Worm (Caenorhabditis elegans) whole organism, young adult: ENCODE results near the gene sra-2.

Experiments used
- B0336.3 ChIP-seq: fragments of 200-800 bp; sonication (Bioruptor generic); IDR thresholded peaks from 2 replicates; pipeline ENCODE4 v1.3.6; 2022; ENCODE audit warnings: missing genetic modification characterization, missing compliant biosample characterization
- F37B4.10 ChIP-seq: fragments of 200-800 bp; sonication (Bioruptor generic); IDR thresholded peaks from 2 replicates; pipeline ENCODE4 v1.3.6; 2022; ENCODE audit warnings: missing genetic modification characterization, missing compliant biosample characterization
- F55B11.4 ChIP-seq: sonication (generic microtip); optimal IDR thresholded peaks from 2 replicates; lab custom pipeline; 2016; ENCODE audit warnings: missing compliant biosample characterization, missing genetic modification characterization, borderline replicate concordance; ENCODE audit not compliant: insufficient read depth
- F57A8.1 ChIP-seq: fragments of 200-800 bp; sonication (Bioruptor generic); optimal IDR thresholded peaks from 2 replicates; lab custom pipeline; 2018; ENCODE audit warnings: mild to moderate bottlenecking, missing genetic modification characterization, moderate library complexity, missing compliant biosample characterization
- T26A5.8 ChIP-seq: sonication (generic microtip); optimal IDR thresholded peaks from 2 replicates; lab custom pipeline; 2016; ENCODE audit warnings: missing genetic modification characterization, missing compliant biosample characterization
- Y79H2A.3 ChIP-seq: fragments of 200-800 bp; sonication (Bioruptor generic); conservative IDR thresholded peaks from 2 replicates; pipeline ENCODE4 v1.3.6; 2022; ENCODE audit warnings: missing genetic modification reagents, missing genetic modification characterization, missing compliant biosample characterization
- ama-1 ChIP-seq, 3 experiments: fragments of 150-350 bp in 1 of 3; sonication (generic microtip) in 2 of 3; optimal IDR thresholded peaks; 2 replicates each; lab custom pipeline; 2014 to 2018; ENCODE audit warnings: missing biosample characterization in 2 of 3, missing genetic modification characterization in 2 of 3, missing genetic modification reagents in 2 of 3
- attf-3 ChIP-seq: fragments of 200-800 bp; sonication (Bioruptor generic); conservative IDR thresholded peaks from 2 replicates; pipeline ENCODE4 v1.3.6; 2022; ENCODE audit warnings: missing genetic modification reagents, missing genetic modification characterization, missing compliant biosample characterization
- ceh-100 ChIP-seq: fragments of 200-800 bp; sonication (Bioruptor generic); IDR thresholded peaks from 2 replicates; pipeline ENCODE4 v1.3.6; 2022; ENCODE audit warnings: missing genetic modification reagents, missing genetic modification characterization, missing compliant biosample characterization
- ceh-27 ChIP-seq: fragments of 200-800 bp; sonication (Bioruptor generic); optimal IDR thresholded peaks from 2 replicates; lab custom pipeline; 2018; ENCODE audit warnings: mild to moderate bottlenecking, missing genetic modification characterization, moderate library complexity, missing compliant biosample characterization
- ceh-58 ChIP-seq: fragments of 200-800 bp; sonication (Bioruptor generic); IDR thresholded peaks from 2 replicates; pipeline ENCODE4 v1.3.6; 2022; ENCODE audit warnings: missing genetic modification characterization, missing compliant biosample characterization
- ceh-91 ChIP-seq: fragments of 200-800 bp; sonication (Bioruptor generic); IDR thresholded peaks from 2 replicates; pipeline ENCODE4 v1.3.6; 2022; ENCODE audit warnings: missing genetic modification reagents, missing genetic modification characterization, missing compliant biosample characterization
- chd-7 ChIP-seq: sonication (generic microtip); optimal IDR thresholded peaks from 2 replicates; lab custom pipeline; 2016; ENCODE audit warnings: mild to moderate bottlenecking, missing genetic modification characterization, moderate library complexity, missing compliant biosample characterization
- die-1 ChIP-seq: sonication (generic microtip); optimal IDR thresholded peaks from 2 replicates; lab custom pipeline; 2016; ENCODE audit warnings: missing genotype, mild to moderate bottlenecking, missing genetic modification characterization, missing compliant biosample characterization
- dpl-1 ChIP-seq: fragments of 150-350 bp; optimal IDR thresholded peaks from 2 replicates; lab custom pipeline; 2014; ENCODE audit warnings: missing biosample characterization, missing genetic modification reagents, missing genetic modification characterization
- egl-18 ChIP-seq: fragments of 200-800 bp; sonication (Bioruptor generic); IDR thresholded peaks from 2 replicates; pipeline ENCODE4 v1.3.6; 2022; ENCODE audit warnings: missing genetic modification reagents, missing genetic modification characterization, missing compliant biosample characterization
- ekl-4 ChIP-seq: fragments of 200-800 bp; sonication (Bioruptor generic); IDR thresholded peaks from 2 replicates; pipeline ENCODE4 v1.3.6; 2022; ENCODE audit warnings: missing genetic modification reagents, missing genetic modification characterization, missing compliant biosample characterization
- fkh-3 ChIP-seq: sonication (generic microtip); optimal IDR thresholded peaks from 2 replicates; lab custom pipeline; 2016; ENCODE audit warnings: mild to moderate bottlenecking, missing genetic modification characterization, missing compliant biosample characterization
- gei-17 ChIP-seq: fragments of 200-800 bp; sonication (Bioruptor generic); optimal IDR thresholded peaks from 2 replicates; lab custom pipeline; 2018; ENCODE audit warnings: mild to moderate bottlenecking, missing genetic modification characterization, missing compliant biosample characterization
- hmg-1.2 ChIP-seq: fragments of 200-800 bp; sonication (Bioruptor generic); IDR thresholded peaks from 2 replicates; pipeline ENCODE4 v1.3.6; 2022; ENCODE audit warnings: missing genetic modification reagents, missing genetic modification characterization, missing compliant biosample characterization
- hmg-20 ChIP-seq: fragments of 200-800 bp; sonication (Bioruptor generic); IDR thresholded peaks from 2 replicates; pipeline ENCODE4 v1.3.6; 2022; ENCODE audit warnings: missing genetic modification reagents, missing genetic modification characterization, missing compliant biosample characterization
- hrde-1 ChIP-seq: sonication (generic microtip); optimal IDR thresholded peaks from 2 replicates; lab custom pipeline; 2016; ENCODE audit warnings: missing genetic modification characterization, mild to moderate bottlenecking, missing compliant biosample characterization, moderate library complexity, missing genotype, missing genetic modification reagents, borderline replicate concordance
- lag-1 ChIP-seq: fragments of 200-800 bp; sonication (Bioruptor generic); IDR thresholded peaks from 2 replicates; pipeline ENCODE4 v1.3.6; 2022; ENCODE audit warnings: missing genetic modification reagents, missing genetic modification characterization, missing compliant biosample characterization
- let-607 ChIP-seq, 2 experiments: fragments of 200-800 bp in 1 of 2; sonication (Bioruptor generic) in 1 of 2; sonication (generic microtip) in 1 of 2; optimal IDR thresholded peaks; 2 replicates each; lab custom pipeline; 2016 to 2018; ENCODE audit warnings: mild to moderate bottlenecking in 2 of 2, missing compliant biosample characterization in 2 of 2, missing genetic modification characterization in 2 of 2, moderate library complexity in 2 of 2, missing genotype in 1 of 2
- lin-26 ChIP-seq: fragments of 200-800 bp; sonication (Bioruptor generic); IDR thresholded peaks from 2 replicates; pipeline ENCODE4 v1.3.6; 2022; ENCODE audit warnings: missing genetic modification reagents, missing genetic modification characterization, missing compliant biosample characterization
- lin-54 ChIP-seq: fragments of 200-800 bp; sonication (Bioruptor generic); optimal IDR thresholded peaks from 2 replicates; lab custom pipeline; 2018; ENCODE audit warnings: mild to moderate bottlenecking, missing genetic modification characterization, missing compliant biosample characterization
- lsl-1 ChIP-seq: fragments of 200-800 bp; sonication (Bioruptor generic); optimal IDR thresholded peaks from 2 replicates; lab custom pipeline; 2018; ENCODE audit warnings: mild to moderate bottlenecking, missing genetic modification characterization, moderate library complexity, missing compliant biosample characterization
- madf-8 ChIP-seq: fragments of 200-800 bp; sonication (Bioruptor generic); conservative IDR thresholded peaks from 2 replicates; pipeline ENCODE4 v1.3.6; 2022; ENCODE audit warnings: missing genetic modification reagents, missing genetic modification characterization, missing compliant biosample characterization
- mcd-1 ChIP-seq: fragments of 200-800 bp; sonication (Bioruptor generic); IDR thresholded peaks from 2 replicates; pipeline ENCODE4 v1.3.6; 2022; ENCODE audit warnings: missing genetic modification reagents, missing genetic modification characterization, missing compliant biosample characterization
- nhr-90 ChIP-seq: sonication (generic microtip); optimal IDR thresholded peaks from 2 replicates; lab custom pipeline; 2016; ENCODE audit warnings: missing genotype, mild to moderate bottlenecking, missing genetic modification characterization, missing compliant biosample characterization
- rcor-1 ChIP-seq: fragments of 200-800 bp; sonication (Bioruptor generic); IDR thresholded peaks from 2 replicates; pipeline ENCODE4 v1.3.6; 2022; ENCODE audit warnings: missing genetic modification reagents, missing genetic modification characterization, missing compliant biosample characterization
- sea-2 ChIP-seq: fragments of 200-800 bp; sonication (Bioruptor generic); IDR thresholded peaks from 2 replicates; pipeline ENCODE4 v1.3.6; 2022; ENCODE audit warnings: missing genetic modification characterization, missing compliant biosample characterization
- snpc-4 ChIP-seq, 5 experiments: fragments of 150-350 bp in 1 of 5; sonication (generic microtip) in 4 of 5; optimal IDR thresholded peaks; 2 replicates each; lab custom pipeline; 2014 to 2018; ENCODE audit warnings: missing genetic modification characterization in 5 of 5, missing biosample characterization in 3 of 5, antibody characterized with exemption in 2 of 5, mild to moderate bottlenecking in 2 of 5, missing compliant biosample characterization in 2 of 5, missing genotype in 2 of 5, moderate library complexity in 2 of 5, missing genetic modification reagents in 1 of 5
- somi-1 ChIP-seq: fragments of 200-800 bp; sonication (Bioruptor generic); optimal IDR thresholded peaks from 2 replicates; lab custom pipeline; 2018; ENCODE audit warnings: mild to moderate bottlenecking, missing genetic modification characterization, missing compliant biosample characterization
- sptf-2 ChIP-seq: fragments of 200-800 bp; sonication (Bioruptor generic); optimal IDR thresholded peaks from 2 replicates; lab custom pipeline; 2018; ENCODE audit warnings: mild to moderate bottlenecking, missing genetic modification characterization, missing compliant biosample characterization
- tbp1 ChIP-seq: fragments of 200-800 bp; sonication (Bioruptor generic); optimal IDR thresholded peaks from 2 replicates; lab custom pipeline; 2018; ENCODE audit warnings: mild to moderate bottlenecking, missing genetic modification characterization, missing compliant biosample characterization
- tlf-1 ChIP-seq: fragments of 200-800 bp; sonication (Bioruptor generic); optimal IDR thresholded peaks from 2 replicates; lab custom pipeline; 2018; ENCODE audit warnings: mild to moderate bottlenecking, missing genetic modification characterization, missing compliant biosample characterization
- xnd-1 ChIP-seq: sonication (generic microtip); optimal IDR thresholded peaks from 2 replicates; lab custom pipeline; 2016; ENCODE audit warnings: missing genotype, missing genetic modification reagents, missing genetic modification characterization, missing compliant biosample characterization
- zfh-2 ChIP-seq: fragments of 200-800 bp; sonication (Bioruptor generic); conservative IDR thresholded peaks from 2 replicates; pipeline ENCODE4 v1.3.6; 2022; ENCODE audit warnings: missing genetic modification reagents, missing genetic modification characterization, missing compliant biosample characterization
- zim-3 ChIP-seq: sonication (generic microtip); optimal IDR thresholded peaks from 2 replicates; lab custom pipeline; 2017; ENCODE audit warnings: mild to moderate bottlenecking, missing genetic modification characterization, moderate library complexity, missing compliant biosample characterization
- ztf-25 ChIP-seq: fragments of 200-800 bp; sonication (Bioruptor generic); IDR thresholded peaks from 2 replicates; pipeline ENCODE4 v1.3.6; 2022; ENCODE audit warnings: missing genetic modification reagents, missing genetic modification characterization, missing compliant biosample characterization

The sra-2 gene

DNA sequence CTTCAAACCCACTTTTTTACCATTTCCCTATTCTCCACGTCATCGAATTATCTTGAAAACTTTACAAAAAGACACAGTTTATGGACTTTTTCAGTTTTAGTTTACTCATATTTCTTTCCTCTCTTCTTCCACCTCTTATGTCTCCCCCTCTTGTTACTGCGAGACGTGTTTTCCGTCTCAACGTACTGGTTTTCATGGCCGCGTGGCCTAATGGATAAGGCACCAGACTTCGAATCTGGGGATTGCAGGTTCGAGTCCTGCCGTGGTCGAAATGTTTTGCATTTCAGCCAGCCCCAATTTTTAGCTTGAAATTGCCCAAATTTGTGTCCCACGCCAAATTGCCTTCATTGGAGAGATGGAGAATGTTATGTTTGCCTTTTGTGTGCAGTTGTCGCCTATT is 37.5 kb downstream of the sra-2 start (continued):
- TF ChIP-seq tlf-1 (GFP tag; lab: Kevin White, UChicago) (peak; percentile 6), fkh-3 (tag; lab: Kevin White, UChicago) (peak; percentile 7), nhr-90 (peak; percentile 90), mcd-1 (GFP tag; lab: Robert Waterston, UW) (peak; percentile 63), tbp1 (peak; percentile 98), F55B11.4 (tag; lab: Kevin White, UChicago) (no peak), ceh-58 (0 out of 2 replicates have a peak, but pooled peaks have one; percentile 67), rcor-1 (GFP tag; lab: Robert Waterston, UW) (peak; percentile 72), madf-8 (GFP tag; lab: Robert Waterston, UW) (0 out of 2 replicates have a peak, but pooled peaks have one; percentile 32), B0336.3 (peak; percentile 50; the same call in 1 of the 2 replicates), xnd-1 (tag; lab: Kevin White, UChicago) (no peak), zim-3 (tag; lab: Kevin White, UChicago) (peak; percentile 87)

DNA sequence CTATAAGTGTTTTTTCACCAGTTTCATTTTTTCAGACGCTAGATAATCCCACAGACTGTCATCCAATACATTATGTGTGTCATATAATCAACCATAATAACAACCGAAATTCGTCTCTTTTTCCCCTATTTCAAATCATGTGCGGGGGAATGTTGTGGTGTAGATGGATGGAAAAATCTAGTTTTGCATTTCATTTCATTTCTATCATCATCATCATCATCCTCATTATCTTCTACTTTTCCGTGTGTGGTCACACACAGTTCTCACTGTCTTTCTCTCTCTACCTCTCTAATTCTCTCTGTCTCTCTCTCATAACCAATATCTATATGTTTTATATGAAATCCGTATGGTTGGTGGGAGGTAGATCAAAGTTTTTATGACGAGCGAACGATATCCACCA is 44.8 kb downstream of the sra-2 start:
- no peak for TF ChIP-seq F57A8.1 (GFP tag; lab: Kevin White, UChicago)
- TF ChIP-seq nhr-90, result no peak
- TF ChIP-seq snpc-4 (GFP tag; optimal IDR thresholded peaks at IDR 0.05; lab: Kevin White, UChicago), result no peak
- no peak for TF ChIP-seq snpc-4 (tag; optimal IDR thresholded peaks at IDR 0.05; lab: Kevin White, UChicago)
- no peak for TF ChIP-seq egl-18
- no peak for TF ChIP-seq lag-1
- TF ChIP-seq hmg-1.2 (GFP tag; lab: Robert Waterston, UW), result no peak
- TF ChIP-seq T26A5.8 (tag; lab: Kevin White, UChicago), result no peak

ce11 chrII:9574406-9574805 is 45.8 kb downstream of the sra-2 start:
- TF ChIP-seq let-607 (tag; optimal IDR thresholded peaks at IDR 0.05; lab: Kevin White, UChicago) (no peak), hrde-1 (no peak), lin-26 (GFP tag; lab: Robert Waterston, UW) (no peak), ceh-100 (no peak), lsl-1 (GFP tag; lab: Kevin White, UChicago) (no peak), ekl-4 (GFP tag; lab: Robert Waterston, UW) (no peak), lin-54 (no peak), somi-1 (GFP tag; lab: Kevin White, UChicago) (no peak), sea-2 (GFP tag; lab: Robert Waterston, UW) (no peak), Y79H2A.3 (GFP tag; lab: Robert Waterston, UW) (no peak), hmg-20 (GFP tag; lab: Robert Waterston, UW) (no peak), fkh-3 (tag; lab: Kevin White, UChicago) (no peak), die-1 (tag; lab: Kevin White, UChicago) (no peak), attf-3 (no peak), ceh-27 (GFP tag; lab: Kevin White, UChicago) (peak; percentile 14), ama-1 (optimal IDR thresholded peaks at IDR 0.05; lab: Kevin White, UChicago) (no peak), ama-1 (GFP tag; optimal IDR thresholded peaks at IDR 0.05; lab: Kevin White, UChicago) (no peak), dpl-1 (GFP tag; lab: Kevin White, UChicago) (no peak), sptf-2 (GFP tag; lab: Kevin White, UChicago) (no peak), madf-8 (GFP tag; lab: Robert Waterston, UW) (no peak), chd-7 (peak; percentile 13), F37B4.10 (GFP tag; lab: Robert Waterston, UW) (no peak), egl-18 (0 out of 2 replicates have a peak, but pooled peaks have one; percentile 27), xnd-1 (tag; lab: Kevin White, UChicago) (no peak), zfh-2 (GFP tag; lab: Robert Waterston, UW) (0 out of 2 replicates have a peak, but pooled peaks have one; percentile 16), ceh-91 (GFP tag; lab: Robert Waterston, UW) (no peak), ztf-25 (GFP tag; lab: Robert Waterston, UW) (no peak), gei-17 (GFP tag; lab: Kevin White, UChicago) (no peak)
